Fruit fly (Drosophila melanogaster) whole organism, wandering third instar larva: ENCODE measurements around the gene SMSr.

ENCODE experiments used
- Abd-B ChIP-seq: fragments of >200 bp; optimal IDR thresholded peaks from 2 replicates; lab custom pipeline; 2017; ENCODE audit warnings: missing biosample characterization, missing genetic modification characterization
- CG32264 ChIP-seq: fragments of 200-800 bp; sonication (Bioruptor generic); optimal IDR thresholded peaks from 2 replicates; lab custom pipeline; 2016; ENCODE audit warnings: missing biosample characterization, missing genetic modification characterization
- CG9705 ChIP-seq: fragments of 200-800 bp; sonication (Bioruptor generic); optimal IDR thresholded peaks from 2 replicates; lab custom pipeline; 2018; ENCODE audit warnings: missing biosample characterization, mild to moderate bottlenecking, missing genetic modification characterization
- CrebA ChIP-seq: fragments of 200-800 bp; sonication (Bioruptor generic); optimal IDR thresholded peaks from 2 replicates; lab custom pipeline; 2016; ENCODE audit warnings: missing biosample characterization, mild to moderate bottlenecking, missing genetic modification characterization, borderline replicate concordance
- Dfd ChIP-seq: fragments of >200 bp; optimal IDR thresholded peaks from 2 replicates; lab custom pipeline; 2017; ENCODE audit warnings: missing biosample characterization, missing genetic modification characterization
- Dif ChIP-seq: fragments of 200-275, 200-300 bp; sonication (Bioruptor generic); optimal IDR thresholded peaks from 2 replicates; lab custom pipeline; 2018; ENCODE audit warnings: missing biosample characterization, missing genetic modification characterization; ENCODE audit not compliant: partially characterized antibody
- GATAd ChIP-seq: sonication (Bioruptor generic); optimal IDR thresholded peaks from 2 replicates; lab custom pipeline; 2016; ENCODE audit warnings: missing biosample characterization, missing genetic modification characterization
- HLH106 ChIP-seq: fragments of 200-800 bp; optimal IDR thresholded peaks from 3 replicates; lab custom pipeline; 2019; ENCODE audit warnings: missing biosample characterization, mild to moderate bottlenecking, missing genetic modification characterization, moderate library complexity
- Hnf4 ChIP-seq: fragments of 200-800 bp; sonication (Bioruptor generic); optimal IDR thresholded peaks from 2 replicates; lab custom pipeline; 2016; ENCODE audit warnings: missing biosample characterization, mild to moderate bottlenecking, missing genetic modification characterization
- Hr78 ChIP-seq: fragments of >200 bp; optimal IDR thresholded peaks from 2 replicates; lab custom pipeline; 2017; ENCODE audit warnings: missing biosample characterization, missing genetic modification characterization
- Hr83 ChIP-seq: fragments of 200-300 bp; sonication (Bioruptor generic); optimal IDR thresholded peaks from 2 replicates; lab custom pipeline; 2016; ENCODE audit warnings: missing biosample characterization, mild to moderate bottlenecking, missing genetic modification characterization, moderate library complexity; ENCODE audit not compliant: poor library complexity, severe bottlenecking
- Jra ChIP-seq: sonication (Bioruptor generic); optimal IDR thresholded peaks from 2 replicates; lab custom pipeline; 2016; ENCODE audit warnings: missing biosample characterization, missing genetic modification characterization
- Mio ChIP-seq: sonication (Bioruptor generic); optimal IDR thresholded peaks from 2 replicates; lab custom pipeline; 2016; ENCODE audit warnings: missing biosample characterization, missing genetic modification characterization
- Myc ChIP-seq: fragments of >200 bp; optimal IDR thresholded peaks from 2 replicates; lab custom pipeline; 2017
- N ChIP-seq: fragments of >200 bp; optimal IDR thresholded peaks from 2 replicates; lab custom pipeline; 2018; ENCODE audit warnings: missing biosample characterization, missing external identifiers, missing genetic modification characterization
- OdsH ChIP-seq: fragments of 200-800 bp; sonication (Bioruptor generic); optimal IDR thresholded peaks from 2 replicates; lab custom pipeline; 2016; ENCODE audit warnings: missing biosample characterization, mild to moderate bottlenecking, missing genetic modification characterization
- Rel ChIP-seq, 2 experiments: fragments of 200-800 bp; sonication (Bioruptor generic) in 1 of 2; optimal IDR thresholded peaks; 2 replicates in 1 of 2; 3 replicates in 1 of 2; lab custom pipeline; 2016 to 2019; ENCODE audit warnings: mild to moderate bottlenecking in 2 of 2, missing biosample characterization in 2 of 2, missing genetic modification characterization in 2 of 2, moderate library complexity in 1 of 2
- Sp1 ChIP-seq: fragments of 200-800 bp; sonication (Bioruptor generic); optimal IDR thresholded peaks from 3 replicates; lab custom pipeline; 2019; ENCODE audit warnings: missing biosample characterization, mild to moderate bottlenecking, missing genetic modification characterization, moderate library complexity
- Vsx2 ChIP-seq: fragments of 200-300, 225-300 bp; sonication (Bioruptor generic); optimal IDR thresholded peaks from 2 replicates; lab custom pipeline; 2018; ENCODE audit warnings: missing biosample characterization, missing genetic modification characterization; ENCODE audit not compliant: partially characterized antibody
- br ChIP-seq: fragments of 200-800 bp; sonication (Bioruptor generic); optimal IDR thresholded peaks from 2 replicates; lab custom pipeline; 2016; ENCODE audit warnings: missing biosample characterization, missing genetic modification characterization
- brk ChIP-seq: fragments of 200-800 bp; sonication (Bioruptor generic); optimal IDR thresholded peaks from 2 replicates; lab custom pipeline; 2016; ENCODE audit warnings: missing biosample characterization, mild to moderate bottlenecking, missing genetic modification characterization
- dl ChIP-seq, 2 experiments: fragments of 175-275, 200-275 bp in 1 of 2; fragments of 200-275 bp in 1 of 2; sonication (Bioruptor generic); optimal IDR thresholded peaks; lab custom pipeline; 2018; ENCODE audit warnings: mild to moderate bottlenecking in 2 of 2, missing biosample characterization in 2 of 2, missing genetic modification characterization in 2 of 2, moderate library complexity in 2 of 2; ENCODE audit not compliant: partially characterized antibody in 2 of 2, insufficient read depth in 1 of 2
- dmrt93B ChIP-seq: fragments of 200-800 bp; sonication (Bioruptor generic); optimal IDR thresholded peaks from 2 replicates; lab custom pipeline; 2018; ENCODE audit warnings: missing biosample characterization, mild to moderate bottlenecking, missing genetic modification characterization
- dsf ChIP-seq: sonication (Bioruptor generic); optimal IDR thresholded peaks from 2 replicates; lab custom pipeline; 2016; ENCODE audit warnings: missing biosample characterization, missing genetic modification characterization, borderline replicate concordance
- ey ChIP-seq: fragments of 200-800 bp; sonication (Bioruptor generic); optimal IDR thresholded peaks from 2 replicates; lab custom pipeline; 2016; ENCODE audit warnings: missing biosample characterization, missing genetic modification characterization
- foxo ChIP-seq, 2 experiments: fragments of 200-800 bp; sonication (Bioruptor generic); optimal IDR thresholded peaks; 2 replicates in 1 of 2; 3 replicates in 1 of 2; lab custom pipeline; 2016 to 2017; ENCODE audit warnings: missing biosample characterization in 2 of 2, missing genetic modification characterization in 2 of 2
- fru ChIP-seq: fragments of 200-800 bp; sonication (Bioruptor generic); optimal IDR thresholded peaks from 3 replicates; lab custom pipeline; 2016; ENCODE audit warnings: missing biosample characterization, mild to moderate bottlenecking, missing genetic modification characterization
- h ChIP-seq: fragments of 200-800 bp; sonication (Bioruptor generic); optimal IDR thresholded peaks from 3 replicates; lab custom pipeline; 2016; ENCODE audit warnings: missing biosample characterization, mild to moderate bottlenecking, missing genetic modification characterization
- jim ChIP-seq: fragments of 175-275, 200-325 bp; sonication (Bioruptor generic); optimal IDR thresholded peaks from 2 replicates; lab custom pipeline; 2016; ENCODE audit warnings: missing biosample characterization, mild to moderate bottlenecking, missing genetic modification characterization
- lola ChIP-seq: fragments of >200 bp; optimal IDR thresholded peaks from 2 replicates; lab custom pipeline; 2017; ENCODE audit warnings: missing biosample characterization, missing genetic modification characterization
- psq ChIP-seq: fragments of 200-800 bp; sonication (Bioruptor generic); optimal IDR thresholded peaks from 3 replicates; lab custom pipeline; 2017; ENCODE audit warnings: missing biosample characterization, mild to moderate bottlenecking, missing genetic modification characterization, moderate library complexity
- rgr ChIP-seq: fragments of 200-800 bp; sonication (Bioruptor generic); optimal IDR thresholded peaks from 3 replicates; lab custom pipeline; 2016; ENCODE audit warnings: missing biosample characterization, mild to moderate bottlenecking, missing genetic modification characterization
- sage ChIP-seq: fragments of 200-800 bp; sonication (Bioruptor generic); optimal IDR thresholded peaks from 2 replicates; lab custom pipeline; 2016; ENCODE audit warnings: missing biosample characterization, mild to moderate bottlenecking, missing genetic modification characterization
- sv ChIP-seq: fragments of 200-800 bp; sonication (Bioruptor generic); optimal IDR thresholded peaks from 3 replicates; lab custom pipeline; 2016; ENCODE audit warnings: missing biosample characterization, missing genetic modification characterization
- tai ChIP-seq: sonication (Bioruptor generic); optimal IDR thresholded peaks from 2 replicates; lab custom pipeline; 2016; ENCODE audit warnings: missing biosample characterization, missing genetic modification characterization
- woc ChIP-seq: sonication (Bioruptor generic); optimal IDR thresholded peaks from 2 replicates; lab custom pipeline; 2016; ENCODE audit warnings: missing biosample characterization, mild to moderate bottlenecking, missing genetic modification characterization

The SMSr gene

DNA sequence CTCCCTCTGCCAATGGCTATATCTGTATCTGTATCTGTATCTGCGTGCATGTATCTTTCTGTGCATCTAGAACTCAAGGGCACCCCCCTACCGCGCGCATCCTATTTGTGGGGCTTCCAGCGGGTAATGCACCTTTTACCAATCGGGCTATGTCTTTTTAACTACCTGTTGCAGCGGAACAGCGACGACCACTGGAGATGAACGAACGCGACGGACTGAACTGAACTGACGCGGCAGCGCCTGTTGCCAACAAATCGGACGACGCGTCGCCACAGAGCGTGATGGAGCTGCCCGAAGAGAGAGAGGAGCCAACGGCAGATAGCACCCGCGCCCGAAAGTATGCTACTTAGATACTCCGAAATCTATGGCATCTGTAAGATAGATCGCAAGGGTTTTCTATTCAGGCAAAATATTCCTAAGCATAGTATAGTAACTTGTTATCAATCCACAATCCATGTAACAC lies 36.3 kb downstream of the SMSr start, which contains the start of gene Cln7:
TSS of gene Cln7 (minus strand) at position 219 of the 463 bp plus-strand sequence.
- TF ChIP-seq Hr83 (GFP tag; lab: Kevin White, UChicago): peak; percentile 82
- no peak for TF ChIP-seq CG32264 (GFP tag; lab: Kevin White, UChicago)
- TF ChIP-seq rgr (GFP tag; lab: Kevin White, UChicago): peak; percentile 69
- no peak for TF ChIP-seq sage
- TF ChIP-seq Sp1 (GFP tag; lab: Kevin White, UChicago): peak; percentile 82
- TF ChIP-seq foxo (GFP tag; optimal IDR thresholded peaks at IDR 0.05; lab: Kevin White, UChicago): peak in 1 of 2 experiments; percentile 43
- TF ChIP-seq jim (GFP tag; lab: Kevin White, UChicago): peak; percentile 5
- TF ChIP-seq Hnf4 (GFP tag; lab: Kevin White, UChicago): no peak
- TF ChIP-seq Rel (GFP tag; optimal IDR thresholded peaks at IDR 0.05; lab: Kevin White, UChicago): no peak
- peak; percentile 82 for TF ChIP-seq Rel (tag; optimal IDR thresholded peaks at IDR 0.05; lab: Kevin White, UChicago)
- peak; percentile 81 for TF ChIP-seq br (GFP tag; lab: Kevin White, UChicago)
- peak; percentile 1 for TF ChIP-seq ey (GFP tag; lab: Kevin White, UChicago)
- peak; percentile 14 for TF ChIP-seq Jra
- TF ChIP-seq Dfd: no peak
- TF ChIP-seq Abd-B: no peak
- peak; percentile 16 for TF ChIP-seq OdsH (GFP tag; lab: Kevin White, UChicago)
- TF ChIP-seq Vsx2 (GFP tag; lab: Kevin White, UChicago): no peak
- no peak for TF ChIP-seq sv (GFP tag; lab: Kevin White, UChicago)
- TF ChIP-seq psq (GFP tag; lab: Kevin White, UChicago): peak; percentile 16
- no peak for TF ChIP-seq tai
- peak in 1 of 2 experiments; percentile 56 for TF ChIP-seq dl (GFP tag; optimal IDR thresholded peaks at IDR 0.05; lab: Kevin White, UChicago; ENCODE audit: insufficient read depth in 1 of 2, partially characterized antibody in 2 of 2)
- no peak for TF ChIP-seq lola (GFP tag; lab: Kevin White, UChicago)
- TF ChIP-seq Mio: no peak
- no peak for TF ChIP-seq GATAd (GFP tag; lab: Kevin White, UChicago)
- TF ChIP-seq dsf (GFP tag; lab: Kevin White, UChicago): no peak
- peak; percentile 52 for TF ChIP-seq fru (GFP tag; lab: Kevin White, UChicago)
- TF ChIP-seq brk: no peak
- peak; percentile 48 for TF ChIP-seq HLH106 (tag; lab: Kevin White, UChicago)
- peak; percentile 91 for TF ChIP-seq Dif
- peak; percentile 45 for TF ChIP-seq N (GFP tag; lab: Kevin White, UChicago)
- no peak for TF ChIP-seq CG9705 (GFP tag; lab: Kevin White, UChicago)
- TF ChIP-seq dmrt93B (GFP tag; lab: Kevin White, UChicago): no peak
- peak; percentile 22 for TF ChIP-seq Myc (lab: Kevin White, UChicago)
- no peak for TF ChIP-seq CrebA (GFP tag; lab: Kevin White, UChicago)
- TF ChIP-seq woc (GFP tag; lab: Kevin White, UChicago): no peak
- TF ChIP-seq h (GFP tag; lab: Kevin White, UChicago): peak; percentile 62
- no peak for TF ChIP-seq Hr78 (GFP tag; lab: Kevin White, UChicago)

DNA sequence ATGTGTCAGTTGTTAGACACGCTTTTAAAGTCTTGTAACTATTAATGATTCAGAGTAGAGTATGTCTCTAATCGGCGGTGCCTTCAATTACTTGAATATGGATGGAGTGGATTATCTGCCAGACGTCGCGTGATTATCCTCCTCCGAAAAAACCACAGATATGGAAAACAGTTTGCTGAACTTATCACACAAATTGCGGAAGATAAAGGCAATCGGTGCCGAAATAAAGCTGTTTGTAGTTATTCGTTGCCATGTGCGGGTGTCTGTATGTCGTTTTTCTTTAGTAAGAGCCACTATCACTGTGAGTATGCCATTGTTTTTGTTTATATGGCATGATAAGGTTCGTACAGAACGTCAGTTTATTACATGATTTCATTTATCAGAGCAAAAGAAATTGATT lies 37.3 kb downstream of the SMSr start:
- TF ChIP-seq Mio (no peak), OdsH (GFP tag; lab: Kevin White, UChicago) (no peak), Myc (lab: Kevin White, UChicago) (no peak), Dif (no peak), woc (GFP tag; lab: Kevin White, UChicago) (no peak), Jra (no peak), brk (no peak)

- TF ChIP-seq GATAd (GFP tag; lab: Kevin White, UChicago) (no peak), sage (no peak), foxo (GFP tag; optimal IDR thresholded peaks at IDR 0.05; lab: Kevin White, UChicago) (no peak), Sp1 (GFP tag; lab: Kevin White, UChicago) (peak; percentile 26), Mio (no peak), Rel (GFP tag; optimal IDR thresholded peaks at IDR 0.05; lab: Kevin White, UChicago) (no peak), Rel (tag; optimal IDR thresholded peaks at IDR 0.05; lab: Kevin White, UChicago) (peak; percentile 20), Hr83 (GFP tag; lab: Kevin White, UChicago) (peak; percentile 12)
These were observed 42.0 kb downstream of the SMSr start, which contains the start of the genes lark and eco for dm6 chr3L:7339216-7339742. lark (plus strand) TSS chr3L:7339266. eco (minus strand) TSS chr3L:7339340.
